Worm (Caenorhabditis elegans): Measurements from ENCODE around the gene crb-3.

DNA sequence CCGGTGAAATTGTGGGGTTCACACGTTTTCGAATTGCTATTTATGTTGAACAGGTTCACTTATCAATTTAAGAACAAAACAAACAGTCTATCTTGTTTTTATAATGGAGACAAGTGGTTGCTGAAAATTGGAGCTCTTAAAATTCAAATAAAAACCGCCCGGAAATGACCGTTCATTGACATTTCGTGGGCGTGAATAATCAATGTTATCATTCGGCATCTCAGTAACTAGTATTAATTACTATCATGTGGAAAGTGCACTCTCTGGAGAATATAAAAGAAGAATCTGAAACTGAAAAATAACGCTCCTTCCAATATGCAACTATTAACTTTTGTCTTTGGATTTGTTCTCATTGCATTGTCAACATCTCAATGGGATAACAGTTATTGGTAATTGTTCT lies 35.3 kb upstream of the crb-3 start, which contains the start of gene B0563.9:
- TF ChIP-seq gmeb-2 (tag; optimal IDR thresholded peaks at IDR 0.05): no peak
- no peak for TF ChIP-seq mec-3 (tag; optimal IDR thresholded peaks at IDR 0.05; ENCODE audit: borderline replicate concordance)
- TF ChIP-seq unc-86 (tag; optimal IDR thresholded peaks at IDR 0.05): no peak
- no peak for TF ChIP-seq hlh-8 (tag; optimal IDR thresholded peaks at IDR 0.05)
- no peak for TF ChIP-seq hlh-30 (tag; optimal IDR thresholded peaks at IDR 0.05; ENCODE audit: insufficient read depth)
- TF ChIP-seq pat-9 (tag; optimal IDR thresholded peaks at IDR 0.05): no peak
- no peak for TF ChIP-seq pha-4 (tag; optimal IDR thresholded peaks at IDR 0.05)
- TF ChIP-seq nfya-1 (tag; optimal IDR thresholded peaks at IDR 0.05): no peak
- TF ChIP-seq nhr-11 (tag; optimal IDR thresholded peaks at IDR 0.05): no peak
- TF ChIP-seq unc-3 (GFP tag; conservative IDR thresholded peaks at IDR 0.05): no peak
- TF ChIP-seq unc-3 (tag; optimal IDR thresholded peaks at IDR 0.05): no peak
- TF ChIP-seq fkh-6 (tag; optimal IDR thresholded peaks at IDR 0.05): no peak
